Worm (Caenorhabditis elegans) whole organism, L2 larva: ENCODE data around the gene C42D4.13.

Experiments used
- C34F6.9 ChIP-seq: fragments of 150-350 bp; optimal IDR thresholded peaks from 2 replicates; lab custom pipeline; 2014; ENCODE audit warnings: missing biosample characterization, missing genetic modification characterization
- F13H6.1 ChIP-seq: sonication (generic microtip); optimal IDR thresholded peaks from 2 replicates; lab custom pipeline; 2016; ENCODE audit warnings: missing genetic modification characterization, missing compliant biosample characterization
- R02D3.7 ChIP-seq: fragments of 150-350 bp; optimal IDR thresholded peaks from 2 replicates; lab custom pipeline; 2014; ENCODE audit warnings: missing biosample characterization, missing genetic modification characterization
- ZK546.5 ChIP-seq: sonication (generic microtip); optimal IDR thresholded peaks from 2 replicates; lab custom pipeline; 2017; ENCODE audit warnings: missing biosample characterization, missing genetic modification characterization
- alr-1 ChIP-seq: fragments of 150-350 bp; optimal IDR thresholded peaks from 2 replicates; lab custom pipeline; 2014; ENCODE audit warnings: missing biosample characterization, missing genetic modification characterization
- aly-2 ChIP-seq: fragments of 150-350 bp; optimal IDR thresholded peaks from 2 replicates; lab custom pipeline; 2014; ENCODE audit warnings: missing biosample characterization, missing genetic modification characterization
- ama-1 ChIP-seq: fragments of 150-350 bp; optimal IDR thresholded peaks from 2 replicates; lab custom pipeline; 2018; ENCODE audit warnings: inconsistent platforms
- blmp-1 ChIP-seq: sonication (generic microtip); optimal IDR thresholded peaks from 2 replicates; lab custom pipeline; 2017; ENCODE audit warnings: missing genetic modification characterization, mild to moderate bottlenecking, missing compliant biosample characterization, antibody characterized with exemption, moderate library complexity; ENCODE audit not compliant: insufficient read depth
- ceh-16 ChIP-seq: fragments of 150-350 bp; optimal IDR thresholded peaks from 2 replicates; lab custom pipeline; 2014; ENCODE audit warnings: missing biosample characterization, missing genetic modification characterization
- ceh-82 ChIP-seq: fragments of 150-350 bp; optimal IDR thresholded peaks from 2 replicates; lab custom pipeline; 2014; ENCODE audit warnings: missing biosample characterization, missing genetic modification characterization
- crh-2 ChIP-seq: sonication (generic microtip); optimal IDR thresholded peaks from 2 replicates; lab custom pipeline; 2017; ENCODE audit warnings: missing biosample characterization, missing genetic modification characterization
- dmd-4 ChIP-seq: sonication (generic microtip); optimal IDR thresholded peaks from 2 replicates; lab custom pipeline; 2017; ENCODE audit warnings: missing biosample characterization, missing genetic modification characterization
- egl-27 ChIP-seq: sonication (generic microtip); optimal IDR thresholded peaks from 3 replicates; lab custom pipeline; 2017; ENCODE audit warnings: missing biosample characterization, missing genetic modification reagents, missing genetic modification characterization
- elt-1 ChIP-seq: fragments of 150-350 bp; optimal IDR thresholded peaks from 2 replicates; lab custom pipeline; 2014; ENCODE audit warnings: missing biosample characterization, missing genetic modification characterization
- elt-3 ChIP-seq: sonication (generic microtip); optimal IDR thresholded peaks from 2 replicates; lab custom pipeline; 2017; ENCODE audit warnings: missing biosample characterization, missing genetic modification characterization
- fos-1 ChIP-seq: fragments of 150-350 bp; optimal IDR thresholded peaks from 2 replicates; lab custom pipeline; 2014; ENCODE audit warnings: missing biosample characterization, missing genetic modification characterization
- gmeb-1 ChIP-seq: fragments of 150-350 bp; optimal IDR thresholded peaks from 2 replicates; lab custom pipeline; 2014; ENCODE audit warnings: missing biosample characterization, missing genetic modification characterization
- lin-11 ChIP-seq: fragments of 150-350 bp; sonication (generic microtip); optimal IDR thresholded peaks from 2 replicates; lab custom pipeline; 2014; ENCODE audit warnings: missing biosample characterization, missing genetic modification characterization, inconsistent platforms, mixed read lengths
- lin-13 ChIP-seq: fragments of 150-350 bp; optimal IDR thresholded peaks from 2 replicates; lab custom pipeline; 2014; ENCODE audit warnings: missing biosample characterization, missing genetic modification reagents, missing genetic modification characterization
- lin-39 ChIP-seq: fragments of 150-350 bp; optimal IDR thresholded peaks from 2 replicates; lab custom pipeline; 2014; ENCODE audit warnings: missing biosample characterization, missing genetic modification reagents, missing genetic modification characterization
- lsy-2 ChIP-seq, 2 experiments: fragments of 150-350 bp in 1 of 2; sonication (generic microtip) in 1 of 2; optimal IDR thresholded peaks; 2 replicates each; lab custom pipeline; 2014 to 2017; ENCODE audit warnings: missing biosample characterization in 2 of 2, missing genetic modification characterization in 2 of 2
- mab-5 ChIP-seq: fragments of 150-350 bp; optimal IDR thresholded peaks from 2 replicates; lab custom pipeline; 2014; ENCODE audit warnings: missing biosample characterization, missing genetic modification characterization
- mbf-1 ChIP-seq: sonication (generic microtip); optimal IDR thresholded peaks from 2 replicates; lab custom pipeline; 2017; ENCODE audit warnings: missing biosample characterization, missing genetic modification characterization
- mdl-1 ChIP-seq, 2 experiments: fragments of 150-350 bp in 1 of 2; sonication (generic microtip) in 1 of 2; optimal IDR thresholded peaks; 2 replicates each; lab custom pipeline; 2017; ENCODE audit warnings: missing biosample characterization in 2 of 2, missing genetic modification characterization in 2 of 2
- nhr-10 ChIP-seq: sonication (generic microtip); optimal IDR thresholded peaks from 2 replicates; lab custom pipeline; 2017; ENCODE audit warnings: missing biosample characterization, missing genetic modification characterization
- nhr-11 ChIP-seq: fragments of 150-350 bp; optimal IDR thresholded peaks from 2 replicates; lab custom pipeline; 2014; ENCODE audit warnings: missing biosample characterization, missing genetic modification characterization
- nhr-12 ChIP-seq: fragments of 150-350 bp; optimal IDR thresholded peaks from 2 replicates; lab custom pipeline; 2014; ENCODE audit warnings: missing biosample characterization, missing genetic modification characterization
- nhr-129 ChIP-seq: fragments of 150-350 bp; optimal IDR thresholded peaks from 2 replicates; lab custom pipeline; 2014; ENCODE audit warnings: missing biosample characterization, missing genetic modification characterization
- nhr-21 ChIP-seq: fragments of 150-350 bp; optimal IDR thresholded peaks from 2 replicates; lab custom pipeline; 2014; ENCODE audit warnings: missing biosample characterization, missing genetic modification characterization
- nhr-23 ChIP-seq: fragments of 150-350 bp; optimal IDR thresholded peaks from 2 replicates; lab custom pipeline; 2014; ENCODE audit warnings: missing biosample characterization, missing genetic modification reagents, missing genetic modification characterization
- nhr-237 ChIP-seq: fragments of 150-350 bp; optimal IDR thresholded peaks from 2 replicates; lab custom pipeline; 2014; ENCODE audit warnings: missing biosample characterization, missing genetic modification characterization
- nhr-25 ChIP-seq: fragments of 150-350 bp; sonication (generic microtip); optimal IDR thresholded peaks from 3 replicates; lab custom pipeline; 2014; ENCODE audit warnings: missing biosample characterization, missing genetic modification characterization
- nhr-6 ChIP-seq: fragments of 150-350 bp; optimal IDR thresholded peaks from 2 replicates; lab custom pipeline; 2014; ENCODE audit warnings: missing biosample characterization, missing genetic modification characterization
- nhr-77 ChIP-seq: fragments of 150-350 bp; optimal IDR thresholded peaks from 2 replicates; lab custom pipeline; 2014; ENCODE audit warnings: missing biosample characterization, missing genetic modification characterization
- peb-1 ChIP-seq: fragments of 150-350 bp; optimal IDR thresholded peaks from 2 replicates; lab custom pipeline; 2014; ENCODE audit warnings: missing biosample characterization, missing genetic modification characterization
- sem-4 ChIP-seq: fragments of 150-350 bp; optimal IDR thresholded peaks from 2 replicates; lab custom pipeline; 2014; ENCODE audit warnings: missing biosample characterization, missing genetic modification reagents, missing genetic modification characterization
- skn-1 ChIP-seq: sonication (generic microtip); optimal IDR thresholded peaks from 2 replicates; lab custom pipeline; 2017; ENCODE audit warnings: missing biosample characterization, missing genetic modification characterization
- sma-3 ChIP-seq: sonication (generic microtip); optimal IDR thresholded peaks from 2 replicates; lab custom pipeline; 2016; ENCODE audit warnings: missing genetic modification reagents, missing genetic modification characterization, missing compliant biosample characterization
- sma-9 ChIP-seq, 2 experiments: fragments of 150-350 bp in 1 of 2; sonication (generic microtip) in 1 of 2; optimal IDR thresholded peaks; 2 replicates each; lab custom pipeline; 2014 to 2016; ENCODE audit warnings: missing genetic modification characterization in 2 of 2, mild to moderate bottlenecking in 1 of 2, missing biosample characterization in 1 of 2, missing compliant biosample characterization in 1 of 2, missing genetic modification reagents in 1 of 2, moderate library complexity in 1 of 2
- snpc-4 ChIP-seq: fragments of 150-350 bp; optimal IDR thresholded peaks from 2 replicates; lab custom pipeline; 2014; ENCODE audit warnings: missing biosample characterization, missing genetic modification characterization
- unc-39 ChIP-seq: fragments of 150-350 bp; optimal IDR thresholded peaks from 2 replicates; lab custom pipeline; 2014; ENCODE audit warnings: missing biosample characterization, missing genetic modification characterization
- unc-55 ChIP-seq: fragments of 150-350 bp; sonication (generic microtip); optimal IDR thresholded peaks from 3 replicates; lab custom pipeline; 2014; ENCODE audit warnings: missing biosample characterization, missing genetic modification reagents, missing genetic modification characterization
- unc-62 ChIP-seq: fragments of 150-350 bp; optimal IDR thresholded peaks from 2 replicates; lab custom pipeline; 2014; ENCODE audit warnings: missing biosample characterization, missing genetic modification reagents, missing genetic modification characterization
- ztf-11 ChIP-seq: sonication (generic microtip); optimal IDR thresholded peaks from 2 replicates; lab custom pipeline; 2017; ENCODE audit warnings: missing biosample characterization, missing genetic modification characterization
- ztf-4 ChIP-seq: fragments of 150-350 bp; optimal IDR thresholded peaks from 2 replicates; lab custom pipeline; 2014; ENCODE audit warnings: missing biosample characterization, missing genetic modification characterization

Gene C42D4.13

DNA sequence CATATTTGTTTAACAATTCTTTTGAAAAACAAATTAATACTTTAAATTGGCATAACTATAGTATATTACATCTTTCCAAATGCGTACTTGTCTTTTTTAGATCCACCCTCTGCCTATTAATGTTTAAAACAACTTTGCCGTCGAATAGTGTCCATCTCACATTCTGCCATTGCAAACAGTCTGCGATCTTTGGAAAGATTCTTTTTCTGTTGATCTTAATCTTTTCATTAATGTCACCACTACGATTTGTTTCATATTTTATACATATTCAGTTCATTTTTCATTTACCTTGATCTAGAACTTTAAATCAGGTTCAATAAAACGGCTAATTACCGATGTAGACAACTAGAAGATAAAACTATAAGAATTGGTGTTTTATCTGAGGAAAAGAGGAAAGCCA lies 46.7 kb upstream of the C42D4.13 start:
- TF ChIP-seq nhr-25 (tag; lab: Kevin White, UChicago) (peak; percentile 48), egl-27 (tag; lab: Kevin White, UChicago) (no peak), unc-62 (GFP tag; lab: Kevin White, UChicago) (no peak)

DNA sequence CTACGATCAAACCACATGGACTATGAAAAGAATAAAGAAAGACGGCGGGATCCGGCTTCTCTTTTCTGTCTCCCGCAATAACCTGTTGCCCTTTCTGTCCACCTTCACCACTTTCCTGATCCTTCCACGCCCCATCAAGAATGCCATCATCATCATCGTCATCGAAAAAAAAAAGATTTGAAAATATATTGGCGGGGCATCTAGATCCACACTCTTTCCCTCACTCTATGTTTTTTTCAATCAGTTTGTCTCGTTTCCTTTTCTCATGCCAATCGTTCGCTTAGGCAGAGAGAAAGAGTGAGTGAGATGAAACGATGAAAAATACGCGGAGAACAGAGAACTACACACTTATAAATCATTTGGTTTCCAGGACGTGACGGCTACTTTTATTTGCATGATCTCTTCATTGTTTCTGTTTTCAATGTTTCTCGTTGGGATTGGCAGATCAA lies 45.7 kb upstream of the C42D4.13 start:
- no peak for TF ChIP-seq mbf-1 (tag; lab: Kevin White, UChicago)
- no peak for TF ChIP-seq nhr-6 (tag; lab: Kevin White, UChicago)
- TF ChIP-seq lsy-2 (tag; optimal IDR thresholded peaks at IDR 0.05; lab: Kevin White, UChicago), result peak in 1 of 2 experiments; percentile 23
- TF ChIP-seq sma-9 (GFP tag; optimal IDR thresholded peaks at IDR 0.05; lab: Kevin White, UChicago), result no peak
- TF ChIP-seq sma-9 (tag; optimal IDR thresholded peaks at IDR 0.05; lab: Kevin White, UChicago), result no peak
- no peak for TF ChIP-seq unc-39 (tag; lab: Kevin White, UChicago)
- no peak for TF ChIP-seq egl-27 (tag; lab: Kevin White, UChicago)
- TF ChIP-seq C34F6.9, result peak; percentile 40
- peak; percentile 21 for TF ChIP-seq lin-39 (tag; lab: Kevin White, UChicago)
- TF ChIP-seq peb-1, result no peak
- TF ChIP-seq unc-55 (GFP tag; lab: Kevin White, UChicago), result peak; percentile 56
- no peak for TF ChIP-seq nhr-25 (tag; lab: Kevin White, UChicago)
- no peak for TF ChIP-seq R02D3.7 (tag; lab: Kevin White, UChicago)
- TF ChIP-seq elt-3 (tag; lab: Kevin White, UChicago), result no peak
- TF ChIP-seq fos-1 (tag; lab: Kevin White, UChicago), result no peak
- no peak for TF ChIP-seq alr-1
- peak in 1 of 2 experiments; percentile 38 for TF ChIP-seq mdl-1 (tag; optimal IDR thresholded peaks at IDR 0.05; lab: Kevin White, UChicago)
- TF ChIP-seq nhr-237, result no peak
- no peak for TF ChIP-seq lin-11 (tag; lab: Kevin White, UChicago)
- TF ChIP-seq lin-13 (GFP tag; lab: Kevin White, UChicago), result no peak
- TF ChIP-seq mab-5 (tag; lab: Kevin White, UChicago), result peak; percentile 77
- TF ChIP-seq skn-1 (tag; lab: Kevin White, UChicago), result no peak
- TF ChIP-seq F13H6.1 (tag; lab: Kevin White, UChicago), result peak; percentile 23

DNA sequence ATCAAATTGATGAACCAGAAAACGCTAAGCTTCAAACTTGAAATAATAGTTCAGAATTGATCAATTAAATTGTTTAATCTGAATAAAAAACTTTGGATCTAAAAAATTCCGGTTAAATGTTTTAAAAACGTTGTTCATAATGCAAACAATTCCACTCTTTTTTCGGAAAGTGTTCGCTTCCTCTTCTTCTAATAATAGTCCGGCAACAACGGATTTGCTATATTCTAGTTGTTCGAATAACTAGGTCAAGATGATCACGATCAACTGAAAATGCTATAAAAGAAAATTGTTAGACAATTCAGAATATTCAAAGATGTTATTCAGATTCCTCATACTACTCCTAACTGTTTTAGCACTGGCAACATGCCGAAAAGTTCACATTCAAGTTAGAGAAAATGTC lies 43.0 kb upstream of the C42D4.13 start, which contains the start of gene D2024.4:
D2024.4 (plus strand) TSS at position 301 of the 400 bp plus-strand sequence.
- no peak for TF ChIP-seq skn-1 (tag; lab: Kevin White, UChicago)
- TF ChIP-seq fos-1 (tag; lab: Kevin White, UChicago), result no peak
- TF ChIP-seq nhr-23 (tag; lab: Kevin White, UChicago), result no peak
- no peak for TF ChIP-seq elt-1 (tag; lab: Kevin White, UChicago)
- TF ChIP-seq ztf-4 (tag; lab: Kevin White, UChicago), result no peak
- TF ChIP-seq C34F6.9, result no peak
- no peak for TF ChIP-seq nhr-77 (tag; lab: Kevin White, UChicago)
- TF ChIP-seq unc-55 (GFP tag; lab: Kevin White, UChicago), result no peak
- no peak for TF ChIP-seq lin-13 (GFP tag; lab: Kevin White, UChicago)

DNA sequence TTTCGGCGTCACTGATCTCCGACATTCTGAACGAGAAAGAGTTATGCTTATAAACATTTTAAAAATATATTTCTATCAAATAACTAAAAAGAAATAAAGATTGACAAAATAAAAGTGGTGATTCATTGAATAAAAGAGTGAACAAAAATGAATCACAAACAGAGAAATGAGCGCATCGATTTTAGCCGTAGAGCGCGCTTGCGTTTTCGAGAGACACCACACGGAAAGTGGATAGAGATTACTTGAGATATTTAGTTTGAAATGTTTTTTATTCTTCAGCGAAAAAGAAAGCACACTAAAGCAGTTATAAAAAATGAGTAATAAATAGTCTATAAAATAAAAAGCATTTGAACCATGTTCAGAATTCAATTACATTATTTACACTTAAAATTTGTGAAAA lies 42.3 kb upstream of the C42D4.13 start, which contains the start of gene cap-1:
cap-1 (minus strand) TSS at position 26 of the 400 bp plus-strand sequence.
- TF ChIP-seq lin-13 (GFP tag; lab: Kevin White, UChicago) (peak; percentile 75), ztf-4 (tag; lab: Kevin White, UChicago) (no peak), lin-11 (tag; lab: Kevin White, UChicago) (no peak), snpc-4 (peak; percentile 44), unc-39 (tag; lab: Kevin White, UChicago) (no peak), nhr-11 (tag; lab: Kevin White, UChicago) (no peak), unc-55 (GFP tag; lab: Kevin White, UChicago) (peak; percentile 88), ceh-82 (tag; lab: Kevin White, UChicago) (no peak), nhr-237 (no peak), F13H6.1 (tag; lab: Kevin White, UChicago) (peak; percentile 24), nhr-10 (no peak), nhr-21 (peak; percentile 6), dmd-4 (no peak), blmp-1 (no peak), alr-1 (no peak), gmeb-1 (tag; lab: Kevin White, UChicago) (peak; percentile 55), R02D3.7 (tag; lab: Kevin White, UChicago) (no peak), ceh-16 (tag; lab: Kevin White, UChicago) (no peak), C34F6.9 (peak; percentile 92), unc-62 (GFP tag; lab: Kevin White, UChicago) (no peak), aly-2 (no peak), ZK546.5 (tag; lab: Kevin White, UChicago) (no peak), nhr-129 (tag; lab: Kevin White, UChicago) (peak; percentile 75), ztf-11 (no peak), nhr-12 (tag; lab: Kevin White, UChicago) (no peak), elt-3 (tag; lab: Kevin White, UChicago) (no peak), sem-4 (tag; lab: Kevin White, UChicago) (peak; percentile 84), crh-2 (peak; percentile 69), ama-1 (no peak), mbf-1 (tag; lab: Kevin White, UChicago) (no peak), peb-1 (no peak), nhr-77 (tag; lab: Kevin White, UChicago) (no peak), nhr-6 (tag; lab: Kevin White, UChicago) (no peak), sma-3 (GFP tag; lab: Kevin White, UChicago) (peak; percentile 75)
